Fruit fly (Drosophila melanogaster): Measurements from ENCODE around the gene CG31913.

dm6 chr2L:5741144-5741543 is 42.7 kb upstream of the CG31913 start, which contains the start of gene CG11147:
- TF ChIP-seq psq (optimal IDR thresholded peaks at IDR 0.05) = no peak
- TF ChIP-seq EcR (GFP tag; optimal IDR thresholded peaks at IDR 0.05) = no peak
- TF ChIP-seq CG8478 (optimal IDR thresholded peaks at IDR 0.05) = no peak
- TF ChIP-seq Dll (optimal IDR thresholded peaks at IDR 0.05) = no peak
- TF ChIP-seq usp (GFP tag; optimal IDR thresholded peaks at IDR 0.05) = no peak
- no peak for TF ChIP-seq pan (optimal IDR thresholded peaks at IDR 0.05)
